Worm (Caenorhabditis elegans): ENCODE results near the gene chca-1.

ce11 chrIV:9676535-9676934, 25.3 kb downstream of the chca-1 start:
- TF ChIP-seq ztf-11 (tag; optimal IDR thresholded peaks at IDR 0.05): no peak
- TF ChIP-seq unc-62 (GFP tag; optimal IDR thresholded peaks at IDR 0.05): no peak
- TF ChIP-seq nfya-1 (tag; optimal IDR thresholded peaks at IDR 0.05; ENCODE audit: insufficient read depth): no peak
- no peak for TF ChIP-seq nhr-11 (tag; optimal IDR thresholded peaks at IDR 0.05)
- TF ChIP-seq elt-2 (tag; optimal IDR thresholded peaks at IDR 0.05): peak; percentile 94
- no peak for TF ChIP-seq elt-1 (tag; optimal IDR thresholded peaks at IDR 0.05)
- TF ChIP-seq nhr-23 (tag; optimal IDR thresholded peaks at IDR 0.05): no peak
- no peak for TF ChIP-seq nhr-76 (tag; optimal IDR thresholded peaks at IDR 0.05)
- no peak for TF ChIP-seq elt-3 (tag; optimal IDR thresholded peaks at IDR 0.05)
- TF ChIP-seq skn-1 (tag; optimal IDR thresholded peaks at IDR 0.05): no peak
- no peak for TF ChIP-seq jun-1 (tag; optimal IDR thresholded peaks at IDR 0.05)
- TF ChIP-seq daf-12 (tag; optimal IDR thresholded peaks at IDR 0.05): no peak
- TF ChIP-seq mdl-1 (tag; optimal IDR thresholded peaks at IDR 0.05): no peak
- peak; percentile 96 for TF ChIP-seq pqm-1 (tag; optimal IDR thresholded peaks at IDR 0.05)
